Fruit fly (Drosophila melanogaster) whole organism, wandering third instar larva: ENCODE measurements around the gene Sec16.

ENCODE experiments used
- Abd-B ChIP-seq: fragments of >200 bp; optimal IDR thresholded peaks from 2 replicates; lab custom pipeline; 2017; ENCODE audit warnings: missing biosample characterization, missing genetic modification characterization
- CG32264 ChIP-seq: fragments of 200-800 bp; sonication (Bioruptor generic); optimal IDR thresholded peaks from 2 replicates; lab custom pipeline; 2016; ENCODE audit warnings: missing biosample characterization, missing genetic modification characterization
- CG9705 ChIP-seq: fragments of 200-800 bp; sonication (Bioruptor generic); optimal IDR thresholded peaks from 2 replicates; lab custom pipeline; 2018; ENCODE audit warnings: missing biosample characterization, mild to moderate bottlenecking, missing genetic modification characterization
- CrebA ChIP-seq: fragments of 200-800 bp; sonication (Bioruptor generic); optimal IDR thresholded peaks from 2 replicates; lab custom pipeline; 2016; ENCODE audit warnings: missing biosample characterization, mild to moderate bottlenecking, missing genetic modification characterization, borderline replicate concordance
- Dfd ChIP-seq: fragments of >200 bp; optimal IDR thresholded peaks from 2 replicates; lab custom pipeline; 2017; ENCODE audit warnings: missing biosample characterization, missing genetic modification characterization
- Dif ChIP-seq: fragments of 200-275, 200-300 bp; sonication (Bioruptor generic); optimal IDR thresholded peaks from 2 replicates; lab custom pipeline; 2018; ENCODE audit warnings: missing biosample characterization, missing genetic modification characterization; ENCODE audit not compliant: partially characterized antibody
- GATAd ChIP-seq: sonication (Bioruptor generic); optimal IDR thresholded peaks from 2 replicates; lab custom pipeline; 2016; ENCODE audit warnings: missing biosample characterization, missing genetic modification characterization
- HLH106 ChIP-seq: fragments of 200-800 bp; optimal IDR thresholded peaks from 3 replicates; lab custom pipeline; 2019; ENCODE audit warnings: missing biosample characterization, mild to moderate bottlenecking, missing genetic modification characterization, moderate library complexity
- Hnf4 ChIP-seq: fragments of 200-800 bp; sonication (Bioruptor generic); optimal IDR thresholded peaks from 2 replicates; lab custom pipeline; 2016; ENCODE audit warnings: missing biosample characterization, mild to moderate bottlenecking, missing genetic modification characterization
- Hr78 ChIP-seq: fragments of >200 bp; optimal IDR thresholded peaks from 2 replicates; lab custom pipeline; 2017; ENCODE audit warnings: missing biosample characterization, missing genetic modification characterization
- Hr83 ChIP-seq: fragments of 200-300 bp; sonication (Bioruptor generic); optimal IDR thresholded peaks from 2 replicates; lab custom pipeline; 2016; ENCODE audit warnings: missing biosample characterization, mild to moderate bottlenecking, missing genetic modification characterization, moderate library complexity; ENCODE audit not compliant: poor library complexity, severe bottlenecking
- Jra ChIP-seq: sonication (Bioruptor generic); optimal IDR thresholded peaks from 2 replicates; lab custom pipeline; 2016; ENCODE audit warnings: missing biosample characterization, missing genetic modification characterization
- Mio ChIP-seq: sonication (Bioruptor generic); optimal IDR thresholded peaks from 2 replicates; lab custom pipeline; 2016; ENCODE audit warnings: missing biosample characterization, missing genetic modification characterization
- Myc ChIP-seq: fragments of >200 bp; optimal IDR thresholded peaks from 2 replicates; lab custom pipeline; 2017
- N ChIP-seq: fragments of >200 bp; optimal IDR thresholded peaks from 2 replicates; lab custom pipeline; 2018; ENCODE audit warnings: missing biosample characterization, missing external identifiers, missing genetic modification characterization
- OdsH ChIP-seq: fragments of 200-800 bp; sonication (Bioruptor generic); optimal IDR thresholded peaks from 2 replicates; lab custom pipeline; 2016; ENCODE audit warnings: missing biosample characterization, mild to moderate bottlenecking, missing genetic modification characterization
- Rel ChIP-seq, 2 experiments: fragments of 200-800 bp; sonication (Bioruptor generic) in 1 of 2; optimal IDR thresholded peaks; 2 replicates in 1 of 2; 3 replicates in 1 of 2; lab custom pipeline; 2016 to 2019; ENCODE audit warnings: mild to moderate bottlenecking in 2 of 2, missing biosample characterization in 2 of 2, missing genetic modification characterization in 2 of 2, moderate library complexity in 1 of 2
- Sp1 ChIP-seq: fragments of 200-800 bp; sonication (Bioruptor generic); optimal IDR thresholded peaks from 3 replicates; lab custom pipeline; 2019; ENCODE audit warnings: missing biosample characterization, mild to moderate bottlenecking, missing genetic modification characterization, moderate library complexity
- Vsx2 ChIP-seq: fragments of 200-300, 225-300 bp; sonication (Bioruptor generic); optimal IDR thresholded peaks from 2 replicates; lab custom pipeline; 2018; ENCODE audit warnings: missing biosample characterization, missing genetic modification characterization; ENCODE audit not compliant: partially characterized antibody
- br ChIP-seq: fragments of 200-800 bp; sonication (Bioruptor generic); optimal IDR thresholded peaks from 2 replicates; lab custom pipeline; 2016; ENCODE audit warnings: missing biosample characterization, missing genetic modification characterization
- brk ChIP-seq: fragments of 200-800 bp; sonication (Bioruptor generic); optimal IDR thresholded peaks from 2 replicates; lab custom pipeline; 2016; ENCODE audit warnings: missing biosample characterization, mild to moderate bottlenecking, missing genetic modification characterization
- dl ChIP-seq, 2 experiments: fragments of 175-275, 200-275 bp in 1 of 2; fragments of 200-275 bp in 1 of 2; sonication (Bioruptor generic); optimal IDR thresholded peaks; lab custom pipeline; 2018; ENCODE audit warnings: mild to moderate bottlenecking in 2 of 2, missing biosample characterization in 2 of 2, missing genetic modification characterization in 2 of 2, moderate library complexity in 2 of 2; ENCODE audit not compliant: partially characterized antibody in 2 of 2, insufficient read depth in 1 of 2
- dmrt93B ChIP-seq: fragments of 200-800 bp; sonication (Bioruptor generic); optimal IDR thresholded peaks from 2 replicates; lab custom pipeline; 2018; ENCODE audit warnings: missing biosample characterization, mild to moderate bottlenecking, missing genetic modification characterization
- dsf ChIP-seq: sonication (Bioruptor generic); optimal IDR thresholded peaks from 2 replicates; lab custom pipeline; 2016; ENCODE audit warnings: missing biosample characterization, missing genetic modification characterization, borderline replicate concordance
- ey ChIP-seq: fragments of 200-800 bp; sonication (Bioruptor generic); optimal IDR thresholded peaks from 2 replicates; lab custom pipeline; 2016; ENCODE audit warnings: missing biosample characterization, missing genetic modification characterization
- foxo ChIP-seq, 2 experiments: fragments of 200-800 bp; sonication (Bioruptor generic); optimal IDR thresholded peaks; 2 replicates in 1 of 2; 3 replicates in 1 of 2; lab custom pipeline; 2016 to 2017; ENCODE audit warnings: missing biosample characterization in 2 of 2, missing genetic modification characterization in 2 of 2
- fru ChIP-seq: fragments of 200-800 bp; sonication (Bioruptor generic); optimal IDR thresholded peaks from 3 replicates; lab custom pipeline; 2016; ENCODE audit warnings: missing biosample characterization, mild to moderate bottlenecking, missing genetic modification characterization
- h ChIP-seq: fragments of 200-800 bp; sonication (Bioruptor generic); optimal IDR thresholded peaks from 3 replicates; lab custom pipeline; 2016; ENCODE audit warnings: missing biosample characterization, mild to moderate bottlenecking, missing genetic modification characterization
- jim ChIP-seq: fragments of 175-275, 200-325 bp; sonication (Bioruptor generic); optimal IDR thresholded peaks from 2 replicates; lab custom pipeline; 2016; ENCODE audit warnings: missing biosample characterization, mild to moderate bottlenecking, missing genetic modification characterization
- lola ChIP-seq: fragments of >200 bp; optimal IDR thresholded peaks from 2 replicates; lab custom pipeline; 2017; ENCODE audit warnings: missing biosample characterization, missing genetic modification characterization
- pan ChIP-seq: fragments of >200 bp; optimal IDR thresholded peaks from 2 replicates; lab custom pipeline; 2017
- psq ChIP-seq: fragments of 200-800 bp; sonication (Bioruptor generic); optimal IDR thresholded peaks from 3 replicates; lab custom pipeline; 2017; ENCODE audit warnings: missing biosample characterization, mild to moderate bottlenecking, missing genetic modification characterization, moderate library complexity
- rgr ChIP-seq: fragments of 200-800 bp; sonication (Bioruptor generic); optimal IDR thresholded peaks from 3 replicates; lab custom pipeline; 2016; ENCODE audit warnings: missing biosample characterization, mild to moderate bottlenecking, missing genetic modification characterization
- sage ChIP-seq: fragments of 200-800 bp; sonication (Bioruptor generic); optimal IDR thresholded peaks from 2 replicates; lab custom pipeline; 2016; ENCODE audit warnings: missing biosample characterization, mild to moderate bottlenecking, missing genetic modification characterization
- sv ChIP-seq: fragments of 200-800 bp; sonication (Bioruptor generic); optimal IDR thresholded peaks from 3 replicates; lab custom pipeline; 2016; ENCODE audit warnings: missing biosample characterization, missing genetic modification characterization
- tai ChIP-seq: sonication (Bioruptor generic); optimal IDR thresholded peaks from 2 replicates; lab custom pipeline; 2016; ENCODE audit warnings: missing biosample characterization, missing genetic modification characterization
- usp ChIP-seq: fragments of >200 bp; optimal IDR thresholded peaks from 2 replicates; lab custom pipeline; 2017; ENCODE audit warnings: missing biosample characterization, missing genetic modification characterization
- woc ChIP-seq: sonication (Bioruptor generic); optimal IDR thresholded peaks from 2 replicates; lab custom pipeline; 2016; ENCODE audit warnings: missing biosample characterization, mild to moderate bottlenecking, missing genetic modification characterization

The Sec16 gene

dm6 chrX:12568292-12568923 lies 27.4 kb upstream of the Sec16 start, which contains the start of gene hwt:
Gene hwt, minus strand, starts transcription at chrX:12568452.
- TF ChIP-seq usp (GFP tag; lab: Kevin White, UChicago) = no peak
- TF ChIP-seq Hnf4 = no peak
- TF ChIP-seq lola (GFP tag; lab: Kevin White, UChicago) = no peak
- TF ChIP-seq Hr83 = no peak
- TF ChIP-seq dsf (GFP tag; lab: Kevin White, UChicago) = no peak
- TF ChIP-seq rgr (GFP tag; lab: Kevin White, UChicago) = no peak
- TF ChIP-seq Hr78 = no peak
- no peak for TF ChIP-seq ey (GFP tag; lab: Kevin White, UChicago)
- TF ChIP-seq CrebA (GFP tag; lab: Kevin White, UChicago) = no peak
- no peak for TF ChIP-seq Jra (GFP tag; lab: Kevin White, UChicago)
- TF ChIP-seq Mio (GFP tag; lab: Kevin White, UChicago) = no peak
- no peak for TF ChIP-seq sv (GFP tag; lab: Kevin White, UChicago)
- TF ChIP-seq Dfd (GFP tag; lab: Kevin White, UChicago) = no peak
- TF ChIP-seq h (GFP tag; lab: Kevin White, UChicago) = no peak
- no peak for TF ChIP-seq Vsx2
- no peak for TF ChIP-seq Abd-B (GFP tag; lab: Kevin White, UChicago)
- no peak for TF ChIP-seq CG9705 (GFP tag; lab: Kevin White, UChicago)

dm6 chrX:12574666-12575202 lies 21.1 kb upstream of the Sec16 start:
- TF ChIP-seq CrebA (GFP tag; lab: Kevin White, UChicago) (peak; percentile 90), pan (lab: Kevin White, UChicago) (no peak), Abd-B (GFP tag; lab: Kevin White, UChicago) (no peak), GATAd (no peak), sv (GFP tag; lab: Kevin White, UChicago) (no peak), woc (peak; percentile 59), jim (GFP tag; lab: Kevin White, UChicago) (peak; percentile 84), dmrt93B (peak; percentile 2), OdsH (no peak), br (GFP tag; lab: Kevin White, UChicago) (peak; percentile 50), Rel (GFP tag; optimal IDR thresholded peaks at IDR 0.05; lab: Kevin White, UChicago) (no peak), Rel (tag; optimal IDR thresholded peaks at IDR 0.05; lab: Kevin White, UChicago) (peak; percentile 71), foxo (GFP tag; optimal IDR thresholded peaks at IDR 0.05; lab: Kevin White, UChicago) (peak; percentile 11 to 42), N (GFP tag; lab: Kevin White, UChicago) (no peak), Dif (GFP tag; lab: Kevin White, UChicago) (peak; percentile 64), Hr83 (no peak), usp (GFP tag; lab: Kevin White, UChicago) (no peak), Hr78 (no peak), rgr (GFP tag; lab: Kevin White, UChicago) (peak; percentile 46), h (GFP tag; lab: Kevin White, UChicago) (peak; percentile 42), dsf (GFP tag; lab: Kevin White, UChicago) (no peak), Hnf4 (no peak), CG9705 (GFP tag; lab: Kevin White, UChicago) (no peak), Myc (lab: Kevin White, UChicago) (no peak), dl (GFP tag; optimal IDR thresholded peaks at IDR 0.05; lab: Kevin White, UChicago; ENCODE audit: insufficient read depth in 1 of 2, partially characterized antibody in 2 of 2) (peak in 1 of 2 experiments; percentile 58), lola (GFP tag; lab: Kevin White, UChicago) (no peak), Dfd (GFP tag; lab: Kevin White, UChicago) (no peak), Mio (GFP tag; lab: Kevin White, UChicago) (peak; percentile 53), tai (no peak), ey (GFP tag; lab: Kevin White, UChicago) (peak; percentile 29), sage (peak; percentile 70), fru (GFP tag; lab: Kevin White, UChicago) (peak; percentile 69), brk (GFP tag; lab: Kevin White, UChicago) (peak; percentile 34), CG32264 (no peak), Jra (GFP tag; lab: Kevin White, UChicago) (peak; percentile 19), Vsx2 (peak; percentile 78), Sp1 (peak; percentile 77), HLH106 (tag; lab: Kevin White, UChicago) (no peak), psq (GFP tag; lab: Kevin White, UChicago) (peak; percentile 98)
